Fruit fly (Drosophila melanogaster): Measurements from ENCODE around the gene CG13855.

Gene CG13855

dm6 chr3R:22396238-22396772 lies 9.4 kb upstream of the CG13855 start (continued):
- no peak for TF ChIP-seq pzg (GFP tag; optimal IDR thresholded peaks at IDR 0.05)
- no peak for TF ChIP-seq CG10979 (tag; optimal IDR thresholded peaks at IDR 0.05)
- TF ChIP-seq CG15601 (tag; optimal IDR thresholded peaks at IDR 0.05), result no peak
- no peak for TF ChIP-seq CG14441 (GFP tag; IDR thresholded peaks at IDR 0.05)
- TF ChIP-seq CG17829 (tag; optimal IDR thresholded peaks at IDR 0.05), result no peak
- TF ChIP-seq Nf-YC (tag; optimal IDR thresholded peaks at IDR 0.05), result no peak
- TF ChIP-seq CG3995 (GFP tag; optimal IDR thresholded peaks at IDR 0.05), result no peak
- TF ChIP-seq sens-2 (GFP tag; IDR thresholded peaks at IDR 0.05), result no peak
- TF ChIP-seq usp (GFP tag; optimal IDR thresholded peaks at IDR 0.05), result no peak
- TF ChIP-seq so (GFP tag; IDR thresholded peaks at IDR 0.05), result no peak
- no peak for TF ChIP-seq zf30C (GFP tag; optimal IDR thresholded peaks at IDR 0.05)
- TF ChIP-seq CG12104 (GFP tag; optimal IDR thresholded peaks at IDR 0.05), result no peak
- TF ChIP-seq exex (tag; optimal IDR thresholded peaks at IDR 0.05), result peak; percentile 88
- TF ChIP-seq psq (GFP tag; optimal IDR thresholded peaks at IDR 0.05), result no peak
- no peak for TF ChIP-seq D19A (tag; optimal IDR thresholded peaks at IDR 0.05)

- TF ChIP-seq hb (GFP tag; IDR thresholded peaks at IDR 0.05; ENCODE audit: partially characterized antibody) (peak; percentile 84), Opbp (GFP tag; IDR thresholded peaks at IDR 0.05; ENCODE audit: partially characterized antibody) (peak; percentile 92), pita (GFP tag; optimal IDR thresholded peaks at IDR 0.05) (no peak), Ravus (GFP tag; IDR thresholded peaks at IDR 0.05) (no peak), CG1647 (GFP tag; optimal IDR thresholded peaks at IDR 0.05) (no peak), HLH4C (GFP tag; IDR thresholded peaks at IDR 0.05; ENCODE audit: partially characterized antibody) (peak; percentile 83), eyg (GFP tag; optimal IDR thresholded peaks at IDR 0.05) (no peak), CG7556 (GFP tag; optimal IDR thresholded peaks at IDR 0.05) (no peak), emc (GFP tag; optimal IDR thresholded peaks at IDR 0.05) (no peak), bsh (GFP tag; optimal IDR thresholded peaks at IDR 0.05) (no peak), Ssrp (tag; optimal IDR thresholded peaks at IDR 0.05) (no peak), wek (GFP tag; optimal IDR thresholded peaks at IDR 0.05) (no peak), amos (GFP tag; IDR thresholded peaks at IDR 0.05; ENCODE audit: partially characterized antibody) (peak; percentile 77), nerfin-2 (GFP tag; IDR thresholded peaks at IDR 0.05; ENCODE audit: partially characterized antibody) (peak; percentile 86), tll (GFP tag; optimal IDR thresholded peaks at IDR 0.05) (no peak), kah (GFP tag; optimal IDR thresholded peaks at IDR 0.05) (no peak), Stat92E (GFP tag; optimal IDR thresholded peaks at IDR 0.05) (peak in 1 of 3 experiments; percentile 73), hkb (optimal IDR thresholded peaks at IDR 0.05) (peak; percentile 55), hkb (GFP tag; IDR thresholded peaks at IDR 0.05) (no peak), CG31224 (GFP tag; IDR thresholded peaks at IDR 0.05) (no peak), CG7271 (tag; optimal IDR thresholded peaks at IDR 0.05) (no peak), CG10147 (GFP tag; optimal IDR thresholded peaks at IDR 0.05) (peak; percentile 21), CG7357 (GFP tag; IDR thresholded peaks at IDR 0.05) (no peak), Tbp (GFP tag; optimal IDR thresholded peaks at IDR 0.05) (no peak), Eip74EF (GFP tag; optimal IDR thresholded peaks at IDR 0.05) (peak; percentile 4 to 99), Pdp1 (GFP tag; optimal IDR thresholded peaks at IDR 0.05) (peak in 1 of 2 experiments; percentile 99), CG11085 (GFP tag; IDR thresholded peaks at IDR 0.05) (no peak), ewg (GFP tag; optimal IDR thresholded peaks at IDR 0.05) (no peak), CG11093 (GFP tag; IDR thresholded peaks at IDR 0.05) (no peak), mld (GFP tag; IDR thresholded peaks at IDR 0.05; ENCODE audit: partially characterized antibody) (peak; percentile 93), NC2β (GFP tag; optimal IDR thresholded peaks at IDR 0.05) (no peak), Hmr (GFP tag; optimal IDR thresholded peaks at IDR 0.05) (no peak), CG14860 (GFP tag; IDR thresholded peaks at IDR 0.05; ENCODE audit: partially characterized antibody) (peak; percentile 88)
Observed at dm6 chr3R:22397068-22397700, 8.6 kb upstream of the CG13855 start.
